Worm (Caenorhabditis elegans): ENCODE measurements around the gene C49F8.1.

ce11 chrX:13366955-13367354 lies 2.2 kb upstream of the C49F8.1 start:
- TF ChIP-seq hlh-1 (tag; optimal IDR thresholded peaks at IDR 0.05): no peak
- no peak for TF ChIP-seq ces-1 (GFP tag; optimal IDR thresholded peaks at IDR 0.05)
- TF ChIP-seq mab-5 (tag; optimal IDR thresholded peaks at IDR 0.05): no peak
- no peak for TF ChIP-seq nhr-237 (tag; optimal IDR thresholded peaks at IDR 0.05)
- no peak for TF ChIP-seq snpc-4 (tag; optimal IDR thresholded peaks at IDR 0.05)
- TF ChIP-seq unc-39 (tag; optimal IDR thresholded peaks at IDR 0.05): no peak
- TF ChIP-seq lin-13 (tag; optimal IDR thresholded peaks at IDR 0.05): no peak
- no peak for TF ChIP-seq sem-2 (GFP tag; optimal IDR thresholded peaks at IDR 0.05)
- no peak for TF ChIP-seq elt-3 (tag; optimal IDR thresholded peaks at IDR 0.05)
- TF ChIP-seq nhr-28 (tag; optimal IDR thresholded peaks at IDR 0.05): no peak
- no peak for TF ChIP-seq bed-3 (GFP tag; optimal IDR thresholded peaks at IDR 0.05)
